Worm (Caenorhabditis elegans) whole organism, early embryonic: ENCODE measurements around the gene T14A8.2.

Experiments used
- F13C5.2 ChIP-seq: sonication (generic microtip); optimal IDR thresholded peaks from 2 replicates; lab custom pipeline; 2017; ENCODE audit warnings: mild to moderate bottlenecking, missing genetic modification characterization, inconsistent platforms, missing compliant biosample characterization
- aly-1 ChIP-seq: sonication (generic microtip); optimal IDR thresholded peaks from 2 replicates; lab custom pipeline; 2016; ENCODE audit warnings: missing genetic modification characterization, missing compliant biosample characterization
- scrt-1 ChIP-seq: fragments of 200-800 bp; sonication (Bioruptor generic); IDR thresholded peaks from 2 replicates; pipeline ENCODE4 v1.3.6; 2022; ENCODE audit warnings: missing genetic modification characterization, missing compliant biosample characterization
- tbx-37 ChIP-seq: fragments of 200-800 bp; sonication (Bioruptor generic); conservative IDR thresholded peaks from 2 replicates; pipeline ENCODE4 v1.3.6; 2022; ENCODE audit warnings: missing genetic modification reagents, missing genetic modification characterization, missing compliant biosample characterization

Gene T14A8.2

DNA sequence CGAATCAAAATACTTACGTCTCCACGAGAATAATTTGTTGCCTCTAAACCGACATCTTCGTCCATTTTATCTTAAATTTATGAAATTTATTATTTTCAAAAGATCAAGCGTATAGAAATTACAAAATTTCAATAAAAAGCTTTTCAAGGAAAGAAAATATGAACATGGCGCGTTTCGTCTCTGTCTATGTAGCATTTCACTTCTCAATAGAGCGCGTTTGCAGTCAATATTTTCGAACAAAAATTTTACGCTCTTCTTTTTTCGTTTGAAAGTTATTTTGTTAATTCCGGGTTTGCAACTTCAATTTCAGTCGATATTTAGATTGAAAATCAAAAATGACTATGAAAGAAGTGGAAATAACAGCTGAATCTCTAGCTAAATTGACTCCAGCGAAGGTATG, 48.2 kb downstream of the T14A8.2 start, which contains the start of the genes hcf-1 and swd-2.2:
TSS of gene hcf-1 (minus strand) at position 70 of the 400 bp plus-strand sequence.
TSS of gene swd-2.2 (plus strand) at position 206 of the 400 bp plus-strand sequence.
- TF ChIP-seq F13C5.2 (tag; lab: Kevin White, UChicago): no peak
- no peak for TF ChIP-seq aly-1
- no peak for TF ChIP-seq tbx-37 (GFP tag; lab: Robert Waterston, UW)
- TF ChIP-seq scrt-1 (GFP tag; lab: Robert Waterston, UW): no peak
